5 worm cellular contexts compared by ENCODE assay signal in the genomic region with DNA sequence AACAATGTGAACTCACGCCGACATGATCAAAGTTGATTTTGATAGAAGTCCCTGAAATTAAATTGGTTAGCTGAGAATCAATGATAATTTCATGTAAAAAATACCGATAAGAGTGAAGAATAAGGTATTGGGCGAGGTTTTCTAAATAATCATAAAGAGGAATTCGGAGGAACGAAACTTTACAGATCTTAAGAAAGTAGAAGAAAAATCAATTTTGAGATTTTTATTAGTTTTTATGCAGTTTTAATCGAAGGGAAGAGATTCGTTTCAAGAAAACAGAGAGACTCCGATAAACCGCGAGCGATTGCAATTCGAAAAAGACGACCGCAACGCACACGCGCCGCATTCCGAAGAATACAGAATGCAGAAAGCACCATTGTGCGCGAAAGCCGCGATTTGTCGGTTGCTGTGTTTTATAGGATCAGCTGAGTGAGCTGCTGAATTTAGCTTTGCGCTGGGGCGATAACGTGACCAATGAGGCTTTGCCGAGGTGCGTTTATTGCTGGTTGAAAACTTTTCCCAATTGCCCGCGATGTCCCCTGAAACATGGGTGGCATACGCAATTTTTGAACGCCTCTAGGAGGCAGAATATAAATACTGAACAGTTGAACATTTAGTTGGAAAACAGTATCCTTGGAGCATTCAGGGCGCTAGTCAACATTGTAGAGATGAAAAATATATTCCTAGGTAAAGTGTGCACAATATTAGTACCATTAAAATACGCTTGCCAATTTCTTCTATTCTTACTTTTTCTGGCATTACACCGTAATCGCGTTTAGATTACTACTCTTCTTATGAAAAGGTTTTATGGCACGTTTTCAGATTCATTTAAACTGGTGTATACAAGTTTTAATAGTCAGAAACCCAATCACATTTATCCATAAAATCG.
TF ChIP-seq lines count a peak whose summit lies in the region.

A gene (minus strand): TSS at position 51 of the 889 bp plus-strand sequence.

TF ChIP-seq in whole organism, L1 larva, 84 proteins besides CTCF, POLR2A, EP300 and RAD21 (continues in another document):
- peak; percentile 77 for TF ChIP-seq C04F5.9 (tag; optimal IDR thresholded peaks at IDR 0.05; lab: Kevin White, UChicago)
- TF ChIP-seq lin-14 (GFP tag; optimal IDR thresholded peaks at IDR 0.05; lab: Kevin White, UChicago) = peak; percentile 95
- peak; percentile 96 to 97 (median 96) for TF ChIP-seq ceh-82 (tag; optimal IDR thresholded peaks at IDR 0.05; lab: Kevin White, UChicago)
- peak; percentile 87 to 92 for TF ChIP-seq lsy-2 (tag; optimal IDR thresholded peaks at IDR 0.05; lab: Kevin White, UChicago)
- TF ChIP-seq dpl-1 (GFP tag; optimal IDR thresholded peaks at IDR 0.05; lab: Kevin White, UChicago) = peak; percentile 79 to 83 (median 83)
- TF ChIP-seq dsc-1 (tag; optimal IDR thresholded peaks at IDR 0.05; lab: Kevin White, UChicago) = peak; percentile 97
- peak; percentile 80 for TF ChIP-seq ceh-8 (GFP tag; optimal IDR thresholded peaks at IDR 0.05; lab: Kevin White, UChicago)
- TF ChIP-seq elt-2 (tag; optimal IDR thresholded peaks at IDR 0.05; lab: Kevin White, UChicago) = peak; percentile 91
- peak; percentile 89 for TF ChIP-seq sup-37 (GFP tag; optimal IDR thresholded peaks at IDR 0.05; lab: Kevin White, UChicago)
- TF ChIP-seq ztf-4 (tag; optimal IDR thresholded peaks at IDR 0.05; lab: Kevin White, UChicago) = peak; percentile 82
- peak; percentile 74 for TF ChIP-seq lir-3 (tag; optimal IDR thresholded peaks at IDR 0.05; lab: Kevin White, UChicago; ENCODE audit: poor library complexity)
- peak; percentile 97 for TF ChIP-seq rnt-1 (tag; optimal IDR thresholded peaks at IDR 0.05; lab: Kevin White, UChicago)
- peak; percentile 66 for TF ChIP-seq F16B12.6 (tag; optimal IDR thresholded peaks at IDR 0.05; lab: Kevin White, UChicago)
- TF ChIP-seq elt-3 (tag; optimal IDR thresholded peaks at IDR 0.05; lab: Kevin White, UChicago) = peak in 5 of 6 experiments; percentile 30 to 96 (median 93)
- peak; percentile 31 for TF ChIP-seq ceh-90 (tag; optimal IDR thresholded peaks at IDR 0.05; lab: Kevin White, UChicago)

TF ChIP-seq in whole organism, L3 larva, 47 proteins besides CTCF, POLR2A, EP300 and RAD21 (continues in another document):
- TF ChIP-seq zag-1 (tag; optimal IDR thresholded peaks at IDR 0.05; lab: Kevin White, UChicago) (no peak), ZK546.5 (tag; optimal IDR thresholded peaks at IDR 0.05; lab: Kevin White, UChicago) (no peak), pha-4 (tag; optimal IDR thresholded peaks at IDR 0.05; lab: Kevin White, UChicago) (peak; percentile 88), nhr-237 (tag; optimal IDR thresholded peaks at IDR 0.05; lab: Kevin White, UChicago) (no peak), elt-1 (tag; optimal IDR thresholded peaks at IDR 0.05; lab: Kevin White, UChicago) (no peak), mml-1 (tag; optimal IDR thresholded peaks at IDR 0.05; lab: Kevin White, UChicago) (no peak), ztf-4 (tag; optimal IDR thresholded peaks at IDR 0.05; lab: Kevin White, UChicago) (peak; percentile 39), lin-39 (tag; optimal IDR thresholded peaks at IDR 0.05; lab: Kevin White, UChicago) (peak; percentile 97), fkh-10 (GFP tag; optimal IDR thresholded peaks at IDR 0.05; lab: Kevin White, UChicago) (peak; percentile 56), unc-62 (GFP tag; optimal IDR thresholded peaks at IDR 0.05; lab: Kevin White, UChicago) (peak; percentile 40), elt-2 (tag; optimal IDR thresholded peaks at IDR 0.05; lab: Kevin White, UChicago) (peak; percentile 76), nhr-67 (tag; optimal IDR thresholded peaks at IDR 0.05; lab: Kevin White, UChicago) (no peak), lin-15B (tag; optimal IDR thresholded peaks at IDR 0.05; lab: Kevin White, UChicago) (peak; percentile 92), nhr-77 (tag; optimal IDR thresholded peaks at IDR 0.05; lab: Kevin White, UChicago) (peak; percentile 88), unc-39 (tag; optimal IDR thresholded peaks at IDR 0.05; lab: Kevin White, UChicago) (no peak), eor-1 (tag; optimal IDR thresholded peaks at IDR 0.05; lab: Kevin White, UChicago) (no peak), ztf-11 (tag; optimal IDR thresholded peaks at IDR 0.05; lab: Kevin White, UChicago) (no peak)

TF ChIP-seq in whole organism, early embryonic, 17 proteins besides CTCF, POLR2A, EP300 and RAD21:
- TF ChIP-seq sea-1 (GFP tag; conservative IDR thresholded peaks at IDR 0.05; lab: Robert Waterston, UW) (0 out of 2 replicates have a peak, but pooled peaks have one; percentile 66), tbx-11 (GFP tag; IDR thresholded peaks at IDR 0.05; lab: Robert Waterston, UW) (no peak), F13C5.2 (tag; optimal IDR thresholded peaks at IDR 0.05; lab: Kevin White, UChicago) (peak; percentile 73), pes-1 (GFP tag; IDR thresholded peaks at IDR 0.05; lab: Robert Waterston, UW) (peak; percentile 53; the same call in 1 of the 2 replicates), hmg-4 (GFP tag; optimal IDR thresholded peaks at IDR 0.05; lab: Kevin White, UChicago) (peak; percentile 57), hmbx-1 (tag; optimal IDR thresholded peaks at IDR 0.05; lab: Kevin White, UChicago) (no peak), aly-1 (tag; optimal IDR thresholded peaks at IDR 0.05; lab: Kevin White, UChicago) (no peak), tbx-37 (GFP tag; conservative IDR thresholded peaks at IDR 0.05; lab: Robert Waterston, UW) (no peak; the same call in 1 of the 2 replicates), flt-1 (GFP tag; IDR thresholded peaks at IDR 0.05; lab: Robert Waterston, UW) (peak; percentile 63), tra-4 (tag; optimal IDR thresholded peaks at IDR 0.05; lab: Kevin White, UChicago) (peak; percentile 8), ama-1 (optimal IDR thresholded peaks at IDR 0.05; lab: Kevin White, UChicago) (peak; percentile 94), hnd-1 (tag; optimal IDR thresholded peaks at IDR 0.05; lab: Kevin White, UChicago) (no peak), ceh-36 (tag; optimal IDR thresholded peaks at IDR 0.05; lab: Kevin White, UChicago) (peak; percentile 31), B0310.2 (tag; optimal IDR thresholded peaks at IDR 0.05; lab: Kevin White, UChicago) (peak; percentile 57), ceh-13 (GFP tag; optimal IDR thresholded peaks at IDR 0.05; lab: Kevin White, UChicago) (peak; percentile 6), ets-7 (tag; optimal IDR thresholded peaks at IDR 0.05; lab: Kevin White, UChicago) (no peak), scrt-1 (GFP tag; IDR thresholded peaks at IDR 0.05; lab: Robert Waterston, UW) (no peak)

TF ChIP-seq in whole organism, midembryonic, 9 proteins besides CTCF, POLR2A, EP300 and RAD21:
- TF ChIP-seq flt-1 (GFP tag; IDR thresholded peaks at IDR 0.05; lab: Robert Waterston, UW) (peak; percentile 87), ref-1 (GFP tag; conservative IDR thresholded peaks at IDR 0.05; lab: Robert Waterston, UW) (peak; percentile 41; the same call in 1 of the 2 replicates), tab-1 (GFP tag; IDR thresholded peaks at IDR 0.05; lab: Robert Waterston, UW) (0 out of 2 replicates have a peak, but pooled peaks have one; percentile 72), ztf-23 (GFP tag; IDR thresholded peaks at IDR 0.05; lab: Robert Waterston, UW) (peak; percentile 75; the same call in 1 of the 2 replicates), med-1 (GFP tag; optimal IDR thresholded peaks at IDR 0.05; lab: Kevin White, UChicago; ENCODE audit: insufficient read depth) (no peak), ztf-29 (GFP tag; IDR thresholded peaks at IDR 0.05; lab: Robert Waterston, UW) (peak; percentile 94), T22C8.4 (GFP tag; IDR thresholded peaks at IDR 0.05; lab: Robert Waterston, UW) (no peak), klf-2 (GFP tag; conservative IDR thresholded peaks at IDR 0.05; lab: Robert Waterston, UW) (no peak), cog-1 (tag; optimal IDR thresholded peaks at IDR 0.05; lab: Kevin White, UChicago) (peak; percentile 28)
TF ChIP-seq in whole organism, midembryonic: peak in this region for 6.

TF ChIP-seq in whole organism, young adult, 124 proteins besides CTCF, POLR2A, EP300 and RAD21 (continues in another document):
- TF ChIP-seq hsf-1 (GFP tag; IDR thresholded peaks at IDR 0.05; lab: Robert Waterston, UW) (peak; percentile 53), ztf-3 (GFP tag; optimal IDR thresholded peaks at IDR 0.05; lab: Kevin White, UChicago) (peak; percentile 10), Y79H2A.3 (GFP tag; conservative IDR thresholded peaks at IDR 0.05; lab: Robert Waterston, UW) (peak; percentile 79), Y53G8AR.9 (GFP tag; conservative IDR thresholded peaks at IDR 0.05; lab: Robert Waterston, UW) (peak; percentile 92), mcd-1 (GFP tag; IDR thresholded peaks at IDR 0.05; lab: Robert Waterston, UW) (peak; percentile 93), lin-26 (GFP tag; IDR thresholded peaks at IDR 0.05; lab: Robert Waterston, UW) (peak; percentile 73), ceh-58 (GFP tag; IDR thresholded peaks at IDR 0.05; lab: Robert Waterston, UW) (no peak), lag-1 (GFP tag; IDR thresholded peaks at IDR 0.05; lab: Robert Waterston, UW) (no peak), F33H1.4 (GFP tag; IDR thresholded peaks at IDR 0.05; lab: Robert Waterston, UW) (peak; percentile 78), let-607 (tag; optimal IDR thresholded peaks at IDR 0.05; lab: Kevin White, UChicago) (peak; percentile 63 to 68), ccch-3 (GFP tag; optimal IDR thresholded peaks at IDR 0.05; lab: Kevin White, UChicago) (no peak), snpc-4 (GFP tag; optimal IDR thresholded peaks at IDR 0.05; lab: Kevin White, UChicago) (peak; percentile 99), snpc-4 (tag; optimal IDR thresholded peaks at IDR 0.05; lab: Kevin White, UChicago) (peak; percentile 99 to 100 (median 99)), cebp-1 (GFP tag; IDR thresholded peaks at IDR 0.05; lab: Robert Waterston, UW) (no peak), cebp-1 (tag; optimal IDR thresholded peaks at IDR 0.05; lab: Kevin White, UChicago) (peak; percentile 86), lin-35 (GFP tag; optimal IDR thresholded peaks at IDR 0.05; lab: Kevin White, UChicago) (peak in 2 of 3 experiments; percentile 65 to 79), egl-18 (GFP tag; IDR thresholded peaks at IDR 0.05; lab: Robert Waterston, UW) (peak; percentile 76; the same call in 1 of the 2 replicates), gei-17 (GFP tag; optimal IDR thresholded peaks at IDR 0.05; lab: Kevin White, UChicago) (peak; percentile 72), ekl-4 (GFP tag; IDR thresholded peaks at IDR 0.05; lab: Robert Waterston, UW) (peak; percentile 97), lin-54 (GFP tag; optimal IDR thresholded peaks at IDR 0.05; lab: Kevin White, UChicago) (peak; percentile 90), attf-3 (GFP tag; conservative IDR thresholded peaks at IDR 0.05; lab: Robert Waterston, UW) (peak; percentile 83), tbx-9 (tag; optimal IDR thresholded peaks at IDR 0.05; lab: Kevin White, UChicago; ENCODE audit: borderline replicate concordance) (no peak), F52B5.7 (tag; optimal IDR thresholded peaks at IDR 0.05; lab: Kevin White, UChicago) (peak; percentile 78), ztf-26 (tag; optimal IDR thresholded peaks at IDR 0.05; lab: Kevin White, UChicago) (peak; percentile 76), nhr-179 (tag; optimal IDR thresholded peaks at IDR 0.05; lab: Kevin White, UChicago) (no peak), snpc-1.1 (tag; optimal IDR thresholded peaks at IDR 0.05; lab: Kevin White, UChicago; ENCODE audit: insufficient read depth) (peak; percentile 98)
